Worm (Caenorhabditis elegans): ENCODE measurements around the gene pot-2.
A peak's percentile ranks its signal among the peaks of the same experiment; 100 is the strongest.

The pot-2 gene

ce11 chrII:14528233-14528802 lies 4.3 kb downstream of the pot-2 start, which contains the start of the genes F57C2.5 and spat-1 (continued):
- no peak for TF ChIP-seq atf-7 (tag; optimal IDR thresholded peaks at IDR 0.05)
- peak; percentile 66 for TF ChIP-seq ccch-3 (GFP tag; optimal IDR thresholded peaks at IDR 0.05)
- TF ChIP-seq ztf-28 (GFP tag; IDR thresholded peaks at IDR 0.05) = peak; percentile 45; the same call in 1 of the 2 replicates
- TF ChIP-seq K12H6.12 (tag; optimal IDR thresholded peaks at IDR 0.05) = peak; percentile 76
- peak; percentile 80 for TF ChIP-seq madf-10 (tag; optimal IDR thresholded peaks at IDR 0.05)
- TF ChIP-seq snpc-3.4 (tag; optimal IDR thresholded peaks at IDR 0.05) = peak; percentile 25
- TF ChIP-seq lin-40 (tag; optimal IDR thresholded peaks at IDR 0.05) = peak; percentile 73
- no peak for TF ChIP-seq lin-35 (GFP tag; optimal IDR thresholded peaks at IDR 0.05)
- TF ChIP-seq attf-5 (GFP tag; optimal IDR thresholded peaks at IDR 0.05) = peak; percentile 77
- peak; percentile 68; the same call in 1 of the 2 replicates for TF ChIP-seq dox-1 (GFP tag; IDR thresholded peaks at IDR 0.05)

- no peak for TF ChIP-seq Y95B8A.8 (GFP tag; IDR thresholded peaks at IDR 0.05)
- no peak for TF ChIP-seq T07F8.4 (tag; optimal IDR thresholded peaks at IDR 0.05)
- no peak for TF ChIP-seq Y79H2A.3 (GFP tag; conservative IDR thresholded peaks at IDR 0.05)
- TF ChIP-seq aptf-3 (GFP tag; IDR thresholded peaks at IDR 0.05) = no peak
- TF ChIP-seq nfya-1 (tag; optimal IDR thresholded peaks at IDR 0.05; ENCODE audit: borderline replicate concordance, insufficient read depth) = no peak
- no peak for TF ChIP-seq die-1 (tag; optimal IDR thresholded peaks at IDR 0.05)
- no peak for TF ChIP-seq mel-28 (tag; optimal IDR thresholded peaks at IDR 0.05; ENCODE audit: borderline replicate concordance)
- TF ChIP-seq hlh-12 (tag; optimal IDR thresholded peaks at IDR 0.05) = no peak
- TF ChIP-seq ceh-27 (GFP tag; optimal IDR thresholded peaks at IDR 0.05) = no peak
- TF ChIP-seq tlf-1 (GFP tag; optimal IDR thresholded peaks at IDR 0.05) = no peak
- no peak for TF ChIP-seq ets-4 (GFP tag; optimal IDR thresholded peaks at IDR 0.05)
- TF ChIP-seq F57C9.4 (tag; optimal IDR thresholded peaks at IDR 0.05) = no peak
- no peak for TF ChIP-seq madf-10 (tag; optimal IDR thresholded peaks at IDR 0.05)
- TF ChIP-seq lsl-1 (GFP tag; optimal IDR thresholded peaks at IDR 0.05) = no peak
These were observed 10.0 kb downstream of the pot-2 start, which contains the start of gene C04H5.1 for ce11 chrII:14534000-14534399. Gene C04H5.1 (plus strand): TSS chrII:14534300.

ce11 chrII:14537728-14538127 lies 13.8 kb downstream of the pot-2 start, which contains the start of the genes clec-147 and C04H5.7:
Gene clec-147 (minus strand): TSS chrII:14537828.
Gene C04H5.7 (plus strand): TSS chrII:14537946.
- TF ChIP-seq cebp-2 (GFP tag; IDR thresholded peaks at IDR 0.05) (no peak), gei-17 (GFP tag; optimal IDR thresholded peaks at IDR 0.05) (no peak), ztf-18 (tag; optimal IDR thresholded peaks at IDR 0.05) (no peak), C17E4.6 (GFP tag; IDR thresholded peaks at IDR 0.05) (no peak), snpc-1.3 (tag; optimal IDR thresholded peaks at IDR 0.05; ENCODE audit: insufficient read depth) (no peak), madf-8 (GFP tag; conservative IDR thresholded peaks at IDR 0.05) (no peak), nfya-2 (GFP tag; IDR thresholded peaks at IDR 0.05) (no peak), F57A8.1 (GFP tag; optimal IDR thresholded peaks at IDR 0.05) (no peak)

- TF ChIP-seq aptf-3 (GFP tag; IDR thresholded peaks at IDR 0.05) (no peak), pbrm-1 (GFP tag; IDR thresholded peaks at IDR 0.05) (no peak), egl-18 (GFP tag; IDR thresholded peaks at IDR 0.05) (no peak), hmg-20 (GFP tag; IDR thresholded peaks at IDR 0.05) (no peak), ceh-27 (GFP tag; optimal IDR thresholded peaks at IDR 0.05) (no peak), ztf-25 (GFP tag; IDR thresholded peaks at IDR 0.05) (no peak), ztf-18 (tag; optimal IDR thresholded peaks at IDR 0.05) (no peak), K11D2.4 (GFP tag; IDR thresholded peaks at IDR 0.05) (no peak), chd-7 (tag; optimal IDR thresholded peaks at IDR 0.05) (no peak), sea-2 (GFP tag; IDR thresholded peaks at IDR 0.05) (no peak), K12H6.12 (tag; optimal IDR thresholded peaks at IDR 0.05) (no peak), nfya-2 (GFP tag; IDR thresholded peaks at IDR 0.05) (no peak), B0336.3 (GFP tag; IDR thresholded peaks at IDR 0.05) (no peak), rec-8 (tag; optimal IDR thresholded peaks at IDR 0.05) (no peak), mcd-1 (GFP tag; IDR thresholded peaks at IDR 0.05) (no peak)
These were observed 16.6 kb downstream of the pot-2 start for ce11 chrII:14540551-14540950.

Measured in whole organism, young adult.